Worm (Caenorhabditis elegans) whole organism, L4 larva: ENCODE data around the gene C23H4.6.

Source experiments
- F10B5.3 ChIP-seq: sonication (generic microtip); optimal IDR thresholded peaks from 2 replicates; lab custom pipeline; 2016; ENCODE audit warnings: mild to moderate bottlenecking, missing genetic modification characterization, missing compliant biosample characterization
- T26A8.4 ChIP-seq: fragments of 200-800 bp; sonication (Bioruptor generic); IDR thresholded peaks from 2 replicates; pipeline ENCODE4 v1.3.6; 2022; ENCODE audit warnings: missing genetic modification characterization, missing compliant biosample characterization
- aha-1 ChIP-seq: fragments of 150-350 bp; peaks from one replicate; lab custom pipeline; 2014; ENCODE audit warnings: missing biosample characterization, missing genetic modification characterization
- ceh-44 ChIP-seq: fragments of 200-800 bp; sonication (Bioruptor generic); IDR thresholded peaks from 2 replicates; pipeline ENCODE4 v1.3.6; 2022; ENCODE audit warnings: missing genetic modification reagents, missing genetic modification characterization, missing compliant biosample characterization
- ctbp-1 ChIP-seq: fragments of 200-800 bp; sonication (Bioruptor generic); IDR thresholded peaks from 2 replicates; pipeline ENCODE4 v1.3.6; 2022; ENCODE audit warnings: missing genetic modification reagents, missing genetic modification characterization, missing compliant biosample characterization
- daf-12 ChIP-seq: fragments of 150-350 bp; optimal IDR thresholded peaks from 2 replicates; lab custom pipeline; 2014; ENCODE audit warnings: missing biosample characterization, missing genetic modification reagents, missing genetic modification characterization
- daf-8 ChIP-seq: fragments of 200-800 bp; sonication (Bioruptor generic); IDR thresholded peaks from 2 replicates; pipeline ENCODE4 v1.3.6; 2022; ENCODE audit warnings: missing genetic modification characterization, missing compliant biosample characterization
- dmd-6 ChIP-seq: fragments of 200-800 bp; sonication (Bioruptor generic); IDR thresholded peaks from 2 replicates; pipeline ENCODE4 v1.3.6; 2022; ENCODE audit warnings: missing genetic modification reagents, missing genetic modification characterization, missing compliant biosample characterization
- dmd-9 ChIP-seq: fragments of 200-800 bp; sonication (Bioruptor generic); IDR thresholded peaks from 2 replicates; pipeline ENCODE4 v1.3.6; 2022; ENCODE audit warnings: missing genetic modification reagents, missing genetic modification characterization, missing compliant biosample characterization
- dpl-1 ChIP-seq: fragments of 150-350 bp; optimal IDR thresholded peaks from 2 replicates; lab custom pipeline; 2014; ENCODE audit warnings: missing biosample characterization, missing genetic modification reagents, missing genetic modification characterization
- dve-1 ChIP-seq: sonication (generic microtip); optimal IDR thresholded peaks from 2 replicates; lab custom pipeline; 2017; ENCODE audit warnings: antibody characterized with exemption, mild to moderate bottlenecking, missing genetic modification characterization, missing compliant biosample characterization; ENCODE audit not compliant: insufficient read depth
- egl-27 ChIP-seq: sonication (generic microtip); optimal IDR thresholded peaks from 3 replicates; lab custom pipeline; 2017; ENCODE audit warnings: missing biosample characterization, missing genetic modification reagents, missing genetic modification characterization
- hif-1 ChIP-seq, 2 experiments: sonication (generic microtip); optimal IDR thresholded peaks; 2 replicates each; lab custom pipeline; 2016 to 2017; ENCODE audit warnings: missing compliant biosample characterization in 2 of 2, missing genetic modification characterization in 2 of 2, missing genetic modification reagents in 2 of 2, missing genotype in 2 of 2, mild to moderate bottlenecking in 1 of 2
- hlh-11 ChIP-seq: fragments of 200-800 bp; sonication (Bioruptor generic); optimal IDR thresholded peaks from 2 replicates; lab custom pipeline; 2018; ENCODE audit warnings: mild to moderate bottlenecking, missing genetic modification characterization, missing compliant biosample characterization
- hlh-30 ChIP-seq: sonication (generic microtip); optimal IDR thresholded peaks from 2 replicates; lab custom pipeline; 2017; ENCODE audit warnings: antibody characterized with exemption, mild to moderate bottlenecking, missing genetic modification characterization, missing compliant biosample characterization; ENCODE audit not compliant: insufficient read depth
- lsy-2 ChIP-seq, 2 experiments: fragments of 150-350 bp in 1 of 2; sonication (generic microtip) in 1 of 2; optimal IDR thresholded peaks; 2 replicates each; lab custom pipeline; 2014 to 2017; ENCODE audit warnings: missing biosample characterization in 2 of 2, missing genetic modification characterization in 2 of 2
- mdl-1 ChIP-seq, 2 experiments: fragments of 150-350 bp in 1 of 2; sonication (generic microtip) in 1 of 2; optimal IDR thresholded peaks; 2 replicates each; lab custom pipeline; 2014 to 2017; ENCODE audit warnings: missing biosample characterization in 2 of 2, missing genetic modification characterization in 2 of 2
- mep-1 ChIP-seq: fragments of 150-350 bp; sonication (generic microtip); optimal IDR thresholded peaks from 3 replicates; lab custom pipeline; 2014; ENCODE audit warnings: missing biosample characterization, missing genetic modification characterization
- mxl-2 ChIP-seq: fragments of 200-800 bp; sonication (Bioruptor generic); conservative IDR thresholded peaks from 2 replicates; pipeline ENCODE4 v1.3.6; 2022; ENCODE audit warnings: missing genetic modification reagents, missing genetic modification characterization, missing compliant biosample characterization
- nhr-102 ChIP-seq: sonication (generic microtip); optimal IDR thresholded peaks from 2 replicates; lab custom pipeline; 2016; ENCODE audit warnings: mild to moderate bottlenecking, missing genetic modification characterization, moderate library complexity, missing compliant biosample characterization
- nhr-11 ChIP-seq: fragments of 150-350 bp; optimal IDR thresholded peaks from 2 replicates; lab custom pipeline; 2014; ENCODE audit warnings: missing biosample characterization, missing genetic modification characterization
- nhr-25 ChIP-seq: sonication (generic microtip); optimal IDR thresholded peaks from 2 replicates; lab custom pipeline; 2017; ENCODE audit warnings: missing genetic modification characterization, mild to moderate bottlenecking, missing compliant biosample characterization, antibody characterized with exemption, moderate library complexity, borderline replicate concordance; ENCODE audit not compliant: insufficient read depth
- nhr-48 ChIP-seq: sonication (generic microtip); optimal IDR thresholded peaks from 2 replicates; lab custom pipeline; 2016; ENCODE audit warnings: mild to moderate bottlenecking, missing genetic modification characterization, missing compliant biosample characterization
- nhr-6 ChIP-seq: fragments of 150-350 bp; optimal IDR thresholded peaks from 2 replicates; lab custom pipeline; 2014; ENCODE audit warnings: missing biosample characterization, missing genetic modification characterization
- rbr-2 ChIP-seq: sonication (generic microtip); optimal IDR thresholded peaks from 2 replicates; lab custom pipeline; 2016; ENCODE audit warnings: missing genotype, missing genetic modification characterization, missing compliant biosample characterization
- set-16 ChIP-seq: fragments of 200-800 bp; sonication (Bioruptor generic); IDR thresholded peaks from 2 replicates; pipeline ENCODE4 v1.3.6; 2022; ENCODE audit warnings: missing genetic modification reagents, missing genetic modification characterization, missing compliant biosample characterization
- snpc-4 ChIP-seq: fragments of 150-350 bp; optimal IDR thresholded peaks from 2 replicates; lab custom pipeline; 2014; ENCODE audit warnings: missing biosample characterization, missing genetic modification characterization
- tra-1 ChIP-seq: fragments of 200-800 bp; sonication (Bioruptor generic); IDR thresholded peaks from 2 replicates; pipeline ENCODE4 v1.3.6; 2022; ENCODE audit warnings: missing genetic modification reagents, missing genetic modification characterization, missing compliant biosample characterization
- unc-62 ChIP-seq, 3 experiments: fragments of 150-350 bp in 1 of 3; sonication (generic microtip); optimal IDR thresholded peaks in 2 of 3; peaks in 1 of 3; 1 replicate in 1 of 3; 2 replicates in 2 of 3; lab custom pipeline; 2014 to 2017; ENCODE audit warnings: missing biosample characterization in 3 of 3, missing genetic modification characterization in 3 of 3, missing genetic modification reagents in 3 of 3, missing genotype in 1 of 3
- zag-1 ChIP-seq: fragments of 150-350 bp; optimal IDR thresholded peaks from 2 replicates; lab custom pipeline; 2014; ENCODE audit warnings: missing biosample characterization, missing genetic modification characterization

C23H4.6 gene

DNA sequence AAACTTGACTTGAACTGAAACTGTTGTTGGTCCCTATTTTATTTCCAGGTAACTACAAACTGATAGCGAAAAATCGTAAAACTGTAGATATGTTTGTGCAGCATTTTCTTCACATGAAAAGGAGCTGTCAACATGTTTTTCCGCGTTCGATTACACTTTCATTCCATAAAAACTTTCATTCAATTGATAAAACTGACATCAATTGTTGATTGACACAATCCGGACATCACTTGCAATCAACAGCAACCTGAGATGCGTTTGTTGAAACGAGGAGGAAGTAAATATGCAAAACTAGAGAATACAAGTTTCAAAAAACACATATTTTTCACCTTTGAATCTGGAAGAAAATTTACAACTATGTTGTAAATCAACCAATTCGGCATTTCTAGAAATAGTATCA, 38.0 kb upstream of the C23H4.6 start (continued):
- TF ChIP-seq nhr-25 (tag; lab: Kevin White, UChicago) (no peak), F10B5.3 (no peak), hlh-30 (no peak), daf-8 (GFP tag; lab: Robert Waterston, UW) (no peak), hlh-11 (tag; lab: Kevin White, UChicago) (peak; percentile 61), unc-62 (GFP tag; optimal IDR thresholded peaks at IDR 0.05 in 1 of 2; lab: Kevin White, UChicago) (peak in 1 of 2 experiments; percentile 38), unc-62 (tag; optimal IDR thresholded peaks at IDR 0.05; lab: Kevin White, UChicago) (no peak), mxl-2 (GFP tag; lab: Robert Waterston, UW) (peak; percentile 62; the same call in 1 of the 2 replicates), nhr-102 (tag; lab: Kevin White, UChicago) (peak; percentile 45)

DNA sequence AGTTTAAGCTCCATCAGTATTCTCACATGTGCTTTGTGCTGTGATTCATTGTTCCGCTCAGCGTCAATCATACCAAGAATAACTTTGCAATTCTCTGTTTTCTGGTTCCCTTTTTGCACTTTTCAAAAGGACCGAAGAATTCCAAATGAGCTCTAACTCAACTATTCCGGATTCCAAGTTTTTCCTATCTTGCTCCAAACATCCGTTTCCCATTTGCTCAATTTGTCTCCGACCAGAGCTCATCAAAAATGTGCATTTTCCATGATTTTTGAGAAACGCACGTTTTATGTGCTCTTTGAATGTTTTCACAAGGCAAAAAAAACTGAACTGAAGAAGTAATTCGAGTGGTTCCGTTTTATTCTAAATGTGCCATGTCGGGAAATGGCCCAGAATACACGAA, 37.1 kb upstream of the C23H4.6 start:
- 0 out of 2 replicates have a peak, but pooled peaks have one; percentile 26 for TF ChIP-seq ctbp-1
- TF ChIP-seq hif-1 (tag; optimal IDR thresholded peaks at IDR 0.05; lab: Kevin White, UChicago): peak in 1 of 2 experiments; percentile 83
- peak; percentile 62 for TF ChIP-seq aha-1
- TF ChIP-seq zag-1: no peak
- no peak for TF ChIP-seq dmd-9 (GFP tag; lab: Robert Waterston, UW)
- TF ChIP-seq mdl-1 (tag; optimal IDR thresholded peaks at IDR 0.05; lab: Kevin White, UChicago): peak in 1 of 2 experiments; percentile 5
- peak in 1 of 2 experiments; percentile 33 for TF ChIP-seq lsy-2 (tag; optimal IDR thresholded peaks at IDR 0.05; lab: Kevin White, UChicago)
- peak in 1 of 2 experiments; percentile 58 for TF ChIP-seq unc-62 (GFP tag; optimal IDR thresholded peaks at IDR 0.05 in 1 of 2; lab: Kevin White, UChicago)
- no peak for TF ChIP-seq unc-62 (tag; optimal IDR thresholded peaks at IDR 0.05; lab: Kevin White, UChicago)

DNA sequence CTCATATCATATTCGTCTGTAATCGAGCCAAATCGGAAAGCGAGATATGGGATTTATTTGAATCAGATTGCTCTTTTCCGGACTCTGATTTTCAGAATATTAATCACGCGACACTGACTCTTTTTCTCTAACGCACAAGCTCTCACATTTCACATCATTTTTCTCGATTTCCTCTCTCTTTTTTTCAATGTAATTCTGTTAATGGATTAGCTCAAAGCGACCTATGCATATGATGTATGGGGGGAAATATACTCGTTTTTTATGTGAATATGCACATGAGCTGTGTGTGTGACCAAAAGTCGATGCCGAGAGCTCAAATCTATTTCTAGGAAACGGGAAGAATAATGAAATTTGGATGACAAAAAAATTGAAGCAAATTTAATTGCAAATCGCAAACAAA, 34.8 kb upstream of the C23H4.6 start:
- peak; percentile 41 for TF ChIP-seq hlh-30
- TF ChIP-seq mep-1 (tag; lab: Kevin White, UChicago): peak; percentile 31
- no peak for TF ChIP-seq dve-1
- peak; percentile 22 for TF ChIP-seq rbr-2 (tag; lab: Kevin White, UChicago)
- no peak for TF ChIP-seq dpl-1
- TF ChIP-seq ceh-44: no peak
- peak; percentile 81 for TF ChIP-seq nhr-11 (tag; lab: Kevin White, UChicago)
- no peak for TF ChIP-seq egl-27 (tag; lab: Kevin White, UChicago)
- peak; percentile 90 for TF ChIP-seq aha-1
- TF ChIP-seq T26A8.4 (GFP tag; lab: Robert Waterston, UW): 0 out of 2 replicates have a peak, but pooled peaks have one; percentile 27
- TF ChIP-seq lsy-2 (tag; optimal IDR thresholded peaks at IDR 0.05; lab: Kevin White, UChicago): peak in 1 of 2 experiments; percentile 50
- TF ChIP-seq dmd-6 (GFP tag; lab: Robert Waterston, UW): peak; percentile 15; the same call in 1 of the 2 replicates
- no peak for TF ChIP-seq snpc-4 (tag; lab: Kevin White, UChicago)
- peak; percentile 20 for TF ChIP-seq nhr-48 (tag; lab: Kevin White, UChicago)
- no peak for TF ChIP-seq nhr-6 (tag; lab: Kevin White, UChicago)

DNA sequence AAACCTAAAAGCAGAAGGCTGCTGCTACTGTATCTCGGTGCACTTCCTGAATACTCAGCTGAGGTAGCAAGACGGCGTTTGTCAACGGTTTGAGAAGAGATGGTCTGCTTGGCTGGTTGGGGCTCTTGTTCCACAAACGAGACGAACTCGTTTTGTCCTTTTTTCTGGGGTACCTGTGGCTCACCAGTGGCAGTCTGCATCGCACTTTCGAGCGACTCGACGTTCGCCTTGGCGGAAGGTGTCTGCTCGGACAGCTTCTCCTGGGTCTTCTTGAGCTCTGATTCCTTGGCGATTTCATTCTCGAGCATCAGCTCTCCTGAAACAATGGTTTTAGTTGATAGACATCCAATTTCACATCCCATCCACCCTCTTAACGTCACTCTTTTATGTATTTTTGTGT, 34.0 kb upstream of the C23H4.6 start:
- TF ChIP-seq unc-62 (GFP tag; optimal IDR thresholded peaks at IDR 0.05 in 1 of 2; lab: Kevin White, UChicago) (peak in 1 of 2 experiments; percentile 86), unc-62 (tag; optimal IDR thresholded peaks at IDR 0.05; lab: Kevin White, UChicago) (no peak), dmd-6 (GFP tag; lab: Robert Waterston, UW) (0 out of 2 replicates have a peak, but pooled peaks have one; percentile 9), set-16 (GFP tag; lab: Robert Waterston, UW) (peak; percentile 57; the same call in 1 of the 2 replicates), daf-12 (tag; lab: Kevin White, UChicago) (no peak)

DNA sequence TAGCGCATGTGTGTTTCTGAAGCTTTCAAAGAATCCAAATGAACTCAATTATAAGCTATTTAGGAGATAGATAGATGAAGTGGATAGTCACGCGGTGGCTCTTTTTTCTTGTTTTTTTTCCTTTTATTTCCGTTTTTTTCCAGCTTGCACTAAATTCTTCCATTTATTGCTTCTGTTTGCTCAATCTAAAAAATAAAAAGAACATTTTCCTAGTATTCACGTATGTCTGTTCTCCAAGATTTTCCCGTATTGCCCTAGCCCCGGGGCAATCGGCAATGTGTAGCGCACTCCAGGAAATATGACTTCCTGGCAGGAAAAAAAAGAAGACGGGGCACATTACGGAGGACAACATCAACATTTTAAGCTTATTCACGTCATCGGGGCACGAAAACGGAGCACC, 33.6 kb upstream of the C23H4.6 start:
- TF ChIP-seq unc-62 (GFP tag; optimal IDR thresholded peaks at IDR 0.05 in 1 of 2; lab: Kevin White, UChicago) (peak in 1 of 2 experiments; percentile 47), unc-62 (tag; optimal IDR thresholded peaks at IDR 0.05; lab: Kevin White, UChicago) (no peak), set-16 (GFP tag; lab: Robert Waterston, UW) (0 out of 2 replicates have a peak, but pooled peaks have one; percentile 0), tra-1 (GFP tag; lab: Robert Waterston, UW) (no peak)
